Worm (Caenorhabditis elegans) whole organism, dauer: ENCODE measurements around the gene C09G12.5.
"Not testable (repeated sequence)": the region's sequence is repeated elsewhere in the genome, so short reads cannot be mapped to it uniquely, and the experiment has no call there.

Experiments
- unc-62 ChIP-seq: sonication (generic microtip); optimal IDR thresholded peaks from 2 replicates; lab custom pipeline; 2017; ENCODE audit warnings: missing biosample characterization, missing genetic modification reagents, missing genetic modification characterization

Gene C09G12.5

ce11 chrIV:3478911-3479385 lies at the start of gene C09G12.5, which contains the start of gene srz-70:
Gene C09G12.5 (plus strand): TSS chrIV:3479335.
Gene srz-70 (minus strand): TSS chrIV:3479011.
- TF ChIP-seq unc-62 (GFP tag; lab: Kevin White, UChicago), result no peak

DNA sequence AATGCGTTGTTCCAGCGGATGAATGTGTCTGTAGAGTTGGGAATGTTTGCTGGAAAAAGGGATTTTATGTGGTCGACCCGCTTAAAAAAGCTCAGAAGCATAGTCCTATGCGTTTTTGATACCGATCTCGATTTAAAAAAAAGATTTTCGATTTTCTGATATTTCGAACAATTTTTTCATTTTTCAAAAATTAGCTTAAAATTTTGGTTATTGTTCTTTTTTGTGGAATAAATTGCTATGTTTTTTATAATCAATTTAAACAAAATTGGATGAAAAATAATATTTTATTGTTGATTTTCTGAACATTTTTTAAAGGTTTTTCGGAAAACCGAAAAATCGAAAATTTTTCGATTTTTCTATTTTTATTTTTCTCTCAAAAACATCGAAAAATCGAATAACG lies 45.7 kb upstream of the C09G12.5 start, which contains the start of gene C04C3.7:
C04C3.7 (minus strand) TSS at position 101 of the 400 bp plus-strand sequence.
- TF ChIP-seq unc-62 (GFP tag; lab: Kevin White, UChicago), result not testable (repeated sequence)

DNA sequence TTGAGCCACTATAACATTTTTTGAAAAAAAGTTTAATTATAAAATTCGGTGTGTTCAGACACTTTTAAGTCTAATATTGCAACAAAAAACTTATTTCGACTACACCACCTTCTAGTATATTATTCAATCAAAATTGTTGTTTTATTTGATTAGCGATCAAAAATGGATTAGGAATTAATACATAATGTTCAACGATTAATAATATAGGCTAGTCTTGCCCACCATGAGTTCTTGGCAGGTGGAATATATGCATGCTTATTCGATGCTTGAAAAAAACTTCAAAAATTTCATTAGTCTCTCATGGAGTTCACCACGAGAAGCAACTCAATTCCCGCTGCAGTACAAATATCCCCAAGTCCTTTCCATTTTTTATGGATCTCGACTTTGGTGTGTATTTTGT lies 43.1 kb upstream of the C09G12.5 start, which contains the start of gene srz-32:
srz-32 (plus strand) TSS at position 301 of the 400 bp plus-strand sequence.
- no peak for TF ChIP-seq unc-62 (GFP tag; lab: Kevin White, UChicago)

DNA sequence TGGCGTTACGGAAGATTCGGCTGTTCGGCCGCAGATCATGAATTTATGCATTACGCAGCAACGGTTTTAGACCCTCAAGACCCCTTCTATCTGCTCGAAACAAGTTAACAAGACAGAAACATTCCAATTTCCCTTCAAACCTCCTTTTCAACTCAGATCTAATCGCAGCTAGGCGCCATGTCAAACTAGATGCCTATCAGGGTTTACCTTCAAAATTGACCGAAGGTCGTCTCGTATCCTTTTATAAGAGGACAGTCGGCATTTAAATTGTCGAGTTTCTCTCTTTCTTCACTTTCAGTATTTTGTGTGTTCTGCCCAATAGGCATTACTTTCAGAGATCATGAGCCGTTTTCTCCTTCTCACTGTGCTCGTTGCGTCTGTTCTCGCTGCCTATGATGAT lies 41.1 kb upstream of the C09G12.5 start, which contains the start of gene grd-13:
grd-13 (plus strand) TSS at position 291 of the 400 bp plus-strand sequence.
- TF ChIP-seq unc-62 (GFP tag; lab: Kevin White, UChicago), result no peak

ce11 chrIV:3439354-3439753 lies 39.8 kb upstream of the C09G12.5 start, which contains the start of gene grd-3:
Gene grd-3 (plus strand): TSS chrIV:3439655.
- no peak for TF ChIP-seq unc-62 (GFP tag; lab: Kevin White, UChicago)

DNA sequence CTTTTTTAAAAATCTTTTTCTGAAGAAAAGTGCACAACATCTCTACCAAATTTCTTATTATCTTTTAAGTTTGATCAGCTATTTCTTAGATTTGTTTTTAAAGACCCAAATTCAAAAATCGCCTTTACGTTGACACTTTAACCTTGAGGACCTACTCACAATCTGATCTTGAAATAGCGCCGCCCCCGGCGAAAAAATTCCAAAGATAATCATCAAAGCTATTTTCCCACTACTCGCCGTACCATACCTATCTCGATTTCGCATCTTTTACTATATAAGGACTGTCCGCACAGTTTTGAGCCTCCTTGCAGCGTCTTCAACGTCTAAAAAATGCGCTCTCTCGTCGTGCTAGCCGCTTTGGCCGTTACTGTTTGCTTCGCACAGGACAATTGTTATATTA lies 38.3 kb upstream of the C09G12.5 start, which contains the start of gene grd-10:
grd-10 (plus strand) TSS at position 208 of the 400 bp plus-strand sequence.
- TF ChIP-seq unc-62 (GFP tag; lab: Kevin White, UChicago), result no peak

ce11 chrIV:3442513-3442912 lies 36.6 kb upstream of the C09G12.5 start:
- no peak for TF ChIP-seq unc-62 (GFP tag; lab: Kevin White, UChicago)

DNA sequence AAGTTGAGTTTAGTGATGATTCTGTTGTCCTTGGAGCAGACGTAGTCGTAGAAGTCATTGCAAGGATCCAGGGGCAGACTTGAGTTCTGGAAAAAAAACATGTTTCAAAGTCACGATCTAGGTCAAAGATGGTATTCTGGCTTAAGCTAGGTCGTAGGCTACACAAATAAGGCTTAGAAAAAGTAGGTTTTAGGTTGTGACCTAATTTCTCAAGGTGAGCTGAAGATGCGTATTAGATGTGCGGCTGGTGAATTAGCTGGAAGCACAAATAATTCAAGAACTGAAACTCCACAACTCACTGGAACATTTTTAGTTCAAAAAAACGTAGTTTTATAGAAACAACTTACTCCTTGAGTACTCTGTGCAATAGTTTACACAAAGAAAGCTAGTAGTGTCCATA lies 35.0 kb upstream of the C09G12.5 start, which contains the start of gene F09D12.2:
F09D12.2 (minus strand) TSS at position 101 of the 400 bp plus-strand sequence.
- no peak for TF ChIP-seq unc-62 (GFP tag; lab: Kevin White, UChicago)

DNA sequence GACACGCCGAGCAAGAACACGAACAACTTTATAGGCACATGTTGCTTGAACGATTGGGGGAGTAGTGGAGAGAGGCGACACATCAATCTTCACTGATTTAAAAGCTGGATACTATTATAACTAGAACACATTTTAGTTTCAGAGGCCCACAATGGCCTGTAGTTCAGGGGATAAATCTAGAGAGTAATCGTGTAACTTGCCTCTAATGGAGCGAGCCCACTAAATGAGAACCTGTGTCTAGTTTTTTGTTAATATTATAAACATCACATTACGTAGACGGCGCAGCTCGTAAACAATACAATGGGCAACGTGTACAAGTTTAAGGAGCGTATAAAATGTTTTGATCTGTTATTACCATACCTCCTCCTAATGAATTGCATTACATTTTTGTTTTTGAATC lies 34.5 kb upstream of the C09G12.5 start, which contains the start of gene F58E2.5:
F58E2.5 (plus strand) TSS at position 301 of the 400 bp plus-strand sequence.
- no peak for TF ChIP-seq unc-62 (GFP tag; lab: Kevin White, UChicago)

- TF ChIP-seq unc-62 (GFP tag; lab: Kevin White, UChicago), result no peak
Measured at ce11 chrIV:3447350-3447749, 31.8 kb upstream of the C09G12.5 start.

ce11 chrIV:3452516-3452915 lies 26.6 kb upstream of the C09G12.5 start:
- no peak for TF ChIP-seq unc-62 (GFP tag; lab: Kevin White, UChicago)

- no peak for TF ChIP-seq unc-62 (GFP tag; lab: Kevin White, UChicago)
Measured at ce11 chrIV:3453346-3453745, 25.8 kb upstream of the C09G12.5 start, which contains the start of gene srz-23. Gene srz-23 (plus strand): TSS chrIV:3453608.

- TF ChIP-seq unc-62 (GFP tag; lab: Kevin White, UChicago), result no peak
Measured at ce11 chrIV:3463254-3463653, 15.9 kb upstream of the C09G12.5 start, which contains the start of gene F58E2.4. Gene F58E2.4 (plus strand): TSS chrIV:3463387.

DNA sequence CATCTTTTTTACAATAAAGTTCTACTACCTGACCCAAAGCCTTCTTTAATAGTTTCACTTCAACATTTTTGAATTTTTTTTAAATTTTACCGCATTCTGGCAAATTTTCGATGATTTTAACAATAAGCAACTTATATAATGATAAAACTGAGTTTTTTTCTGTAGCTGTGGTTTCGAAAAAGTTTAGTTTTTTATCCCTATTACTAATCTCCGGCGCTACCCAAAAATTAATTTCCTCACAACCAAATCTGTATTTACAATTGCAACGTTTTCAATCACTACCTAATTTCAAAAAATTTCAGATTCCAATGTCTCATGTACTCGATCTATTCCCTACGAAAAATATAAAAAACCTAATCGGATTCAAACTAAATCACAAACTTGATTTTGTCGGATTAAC lies 12.0 kb upstream of the C09G12.5 start, which contains the start of gene F58E2.3:
F58E2.3 (plus strand) TSS at position 301 of the 400 bp plus-strand sequence.
- no peak for TF ChIP-seq unc-62 (GFP tag; lab: Kevin White, UChicago)

- no peak for TF ChIP-seq unc-62 (GFP tag; lab: Kevin White, UChicago)
Measured at ce11 chrIV:3467751-3468150, 11.4 kb upstream of the C09G12.5 start.

ce11 chrIV:3469742-3470141 lies 9.4 kb upstream of the C09G12.5 start, which contains the start of gene F58E2.2:
Gene F58E2.2 (plus strand): TSS chrIV:3470042.
- no peak for TF ChIP-seq unc-62 (GFP tag; lab: Kevin White, UChicago)

ce11 chrIV:3477124-3477523 lies 2.0 kb upstream of the C09G12.5 start, which contains the start of gene srz-69:
Gene srz-69 (minus strand): TSS chrIV:3477224.
- no peak for TF ChIP-seq unc-62 (GFP tag; lab: Kevin White, UChicago)
